Fruit fly (Drosophila melanogaster) whole organism, embryonic: ENCODE results near the gene Argp.

ENCODE experiments used
- Bdp1 ChIP-seq: fragments of 200-800 bp; sonication (Bioruptor generic); optimal IDR thresholded peaks from 3 replicates; lab custom pipeline; 2016; ENCODE audit warnings: missing biosample characterization, missing genetic modification characterization
- Blimp-1 ChIP-seq: fragments of 200-800 bp; sonication (Bioruptor generic); optimal IDR thresholded peaks from 3 replicates; lab custom pipeline; 2018; ENCODE audit warnings: missing biosample characterization, missing genetic modification characterization, mild to moderate bottlenecking, moderate library complexity, missing genetic modification reagents
- C15 ChIP-seq: fragments of 200-800 bp; sonication (Bioruptor generic); IDR thresholded peaks from 3 replicates; pipeline ENCODE4 v1.3.6; 2022; ENCODE audit warnings: missing biosample characterization, missing genetic modification characterization
- CG10274 ChIP-seq: fragments of 200-800 bp; sonication (Bioruptor generic); optimal IDR thresholded peaks from 3 replicates; lab custom pipeline; 2017; ENCODE audit warnings: missing biosample characterization, mild to moderate bottlenecking, missing genetic modification characterization
- CG10543 ChIP-seq: fragments of 200-800 bp; sonication (Bioruptor generic); optimal IDR thresholded peaks from 3 replicates; lab custom pipeline; 2017; ENCODE audit warnings: missing biosample characterization, mild to moderate bottlenecking, missing genetic modification characterization, moderate library complexity
- CG12769 ChIP-seq: fragments of 200-800 bp; sonication (Bioruptor generic); optimal IDR thresholded peaks from 2 replicates; lab custom pipeline; 2019; ENCODE audit warnings: missing biosample characterization, mild to moderate bottlenecking, missing genetic modification characterization, moderate library complexity
- CG13894 ChIP-seq: fragments of 200-800 bp; sonication (Bioruptor generic); optimal IDR thresholded peaks from 3 replicates; lab custom pipeline; 2018; ENCODE audit warnings: missing biosample characterization, mild to moderate bottlenecking, missing genetic modification characterization, moderate library complexity
- CG14441 ChIP-seq: fragments of 200-800 bp; sonication (Bioruptor generic); IDR thresholded peaks from 2 replicates; pipeline ENCODE4 v1.3.6; 2022; ENCODE audit warnings: missing biosample characterization, missing genetic modification characterization
- CG17359 ChIP-seq: fragments of 200-800 bp; sonication (Bioruptor generic); optimal IDR thresholded peaks from 3 replicates; lab custom pipeline; 2018; ENCODE audit warnings: missing biosample characterization, mild to moderate bottlenecking, missing genetic modification characterization, moderate library complexity
- CG17912 ChIP-seq: fragments of 200-800 bp; sonication (Bioruptor generic); optimal IDR thresholded peaks from 2 replicates; lab custom pipeline; 2018; ENCODE audit warnings: missing biosample characterization, mild to moderate bottlenecking, missing genetic modification characterization
- CG2199 ChIP-seq: fragments of 200-800 bp; sonication (Bioruptor generic); IDR thresholded peaks from 3 replicates; pipeline ENCODE4 v1.3.6; 2022; ENCODE audit warnings: missing biosample characterization, missing genetic modification characterization
- CG30403 ChIP-seq: fragments of 200-800 bp; sonication (Bioruptor generic); optimal IDR thresholded peaks from 3 replicates; lab custom pipeline; 2016; ENCODE audit warnings: missing biosample characterization, missing genetic modification characterization
- CG3995 ChIP-seq: fragments of 200-800 bp; sonication (Bioruptor generic); optimal IDR thresholded peaks from 3 replicates; lab custom pipeline; 2016; ENCODE audit warnings: missing biosample characterization, missing genetic modification characterization
- CG8089 ChIP-seq: fragments of 200-800 bp; sonication (Bioruptor generic); optimal IDR thresholded peaks from 3 replicates; lab custom pipeline; 2016; ENCODE audit warnings: missing biosample characterization, missing genetic modification characterization
- CG8924 ChIP-seq: fragments of 200-800 bp; optimal IDR thresholded peaks from 3 replicates; lab custom pipeline; 2019; ENCODE audit warnings: missing biosample characterization, mild to moderate bottlenecking, missing genetic modification characterization, moderate library complexity
- CG9817 ChIP-seq: fragments of 200-800 bp; sonication (Bioruptor generic); optimal IDR thresholded peaks from 2 replicates; lab custom pipeline; 2018; ENCODE audit warnings: missing biosample characterization, mild to moderate bottlenecking, missing genetic modification characterization, moderate library complexity
- CTCF ChIP-seq: fragments of 200-800 bp; sonication (Bioruptor generic); optimal IDR thresholded peaks from 2 replicates; lab custom pipeline; 2017; ENCODE audit warnings: missing biosample characterization, mild to moderate bottlenecking, missing genetic modification characterization, moderate library complexity
- D19A ChIP-seq: fragments of 200-800 bp; optimal IDR thresholded peaks from 3 replicates; lab custom pipeline; 2019; ENCODE audit warnings: missing biosample characterization, mild to moderate bottlenecking, missing genetic modification characterization, moderate library complexity
- D19B ChIP-seq: fragments of 200-800 bp; sonication (Bioruptor generic); optimal IDR thresholded peaks from 2 replicates; lab custom pipeline; 2017; ENCODE audit warnings: missing biosample characterization, mild to moderate bottlenecking, missing genetic modification characterization
- Deaf1 ChIP-seq: fragments of 200-800 bp; optimal IDR thresholded peaks from 3 replicates; lab custom pipeline; 2019; ENCODE audit warnings: missing biosample characterization, mild to moderate bottlenecking, missing genetic modification characterization, moderate library complexity
- Dp ChIP-seq: fragments of 200-800 bp; sonication (Bioruptor generic); optimal IDR thresholded peaks from 2 replicates; lab custom pipeline; 2018; ENCODE audit warnings: missing biosample characterization, mild to moderate bottlenecking, missing genetic modification characterization, moderate library complexity
- E2f1 ChIP-seq: fragments of 200-800 bp; sonication (Bioruptor generic); IDR thresholded peaks from 2 replicates; pipeline ENCODE4 v1.3.6; 2022; ENCODE audit warnings: missing biosample characterization, missing genetic modification characterization
- Hr78 ChIP-seq, 2 experiments: fragments of 200-800 bp in 1 of 2; fragments of >200 bp in 1 of 2; sonication (Bioruptor generic) in 1 of 2; optimal IDR thresholded peaks; 2 replicates each; lab custom pipeline; 2017 to 2019; ENCODE audit warnings: missing biosample characterization in 2 of 2, missing genetic modification characterization in 2 of 2, mild to moderate bottlenecking in 1 of 2, moderate library complexity in 1 of 2
- Med ChIP-seq: fragments of 200-800 bp; sonication (Bioruptor generic); peaks from one replicate; lab custom pipeline; 2016; ENCODE audit warnings: missing biosample characterization, missing genetic modification characterization, mild to moderate bottlenecking, inconsistent platforms, moderate library complexity
- Oli ChIP-seq: fragments of 200-800 bp; sonication (Bioruptor generic); optimal IDR thresholded peaks from 2 replicates; lab custom pipeline; 2018; ENCODE audit warnings: missing biosample characterization, mild to moderate bottlenecking, missing genetic modification characterization, moderate library complexity
- Sry-δ ChIP-seq: fragments of 200-800 bp; sonication (Bioruptor generic); optimal IDR thresholded peaks from 2 replicates; lab custom pipeline; 2016; ENCODE audit warnings: missing biosample characterization, missing genetic modification characterization
- Stat92E ChIP-seq, 3 experiments: fragments of >200 bp in 2 of 3; fragments of 200-800 bp in 1 of 3; sonication (Bioruptor generic) in 1 of 3; optimal IDR thresholded peaks; 2 replicates each; lab custom pipeline; 2017 to 2019; ENCODE audit warnings: missing biosample characterization in 3 of 3, missing genetic modification characterization in 3 of 3, mild to moderate bottlenecking in 1 of 3, moderate library complexity in 1 of 3
- Tbp ChIP-seq: fragments of >200 bp; optimal IDR thresholded peaks from 2 replicates; lab custom pipeline; 2018; ENCODE audit warnings: missing biosample characterization, missing genetic modification characterization
- abd-A ChIP-seq: fragments of 200-800 bp; sonication (Bioruptor generic); optimal IDR thresholded peaks from 3 replicates; lab custom pipeline; 2019; ENCODE audit warnings: missing biosample characterization, mild to moderate bottlenecking, missing genetic modification characterization, moderate library complexity
- ac ChIP-seq: fragments of 200-800 bp; sonication (Bioruptor generic); optimal IDR thresholded peaks from 3 replicates; lab custom pipeline; 2017; ENCODE audit warnings: missing biosample characterization, mild to moderate bottlenecking, missing genetic modification characterization
- bsh ChIP-seq, 2 experiments: fragments of 200-800 bp; sonication (Bioruptor generic); optimal IDR thresholded peaks; 2 replicates each; lab custom pipeline; 2017 to 2018; ENCODE audit warnings: mild to moderate bottlenecking in 2 of 2, missing biosample characterization in 2 of 2, missing genetic modification characterization in 2 of 2, moderate library complexity in 1 of 2
- cad ChIP-seq: fragments of >200 bp; optimal IDR thresholded peaks from 2 replicates; lab custom pipeline; 2017; ENCODE audit warnings: missing biosample characterization, missing genetic modification characterization
- cg ChIP-seq: fragments of 200-800 bp; sonication (Bioruptor generic); optimal IDR thresholded peaks from 3 replicates; lab custom pipeline; 2019; ENCODE audit warnings: missing biosample characterization, mild to moderate bottlenecking, missing genetic modification characterization, moderate library complexity
- chinmo ChIP-seq: fragments of 200-800 bp; sonication (Bioruptor generic); IDR thresholded peaks from 4 replicates; pipeline ENCODE4 v1.3.6; 2022; ENCODE audit warnings: missing biosample characterization, missing genetic modification characterization; ENCODE audit not compliant: partially characterized antibody
- corto ChIP-seq: fragments of 200-800 bp; sonication (Bioruptor generic); optimal IDR thresholded peaks from 2 replicates; lab custom pipeline; 2016; ENCODE audit warnings: missing biosample characterization, mild to moderate bottlenecking, missing genetic modification characterization, moderate library complexity
- dimm ChIP-seq: fragments of 200-800 bp; sonication (Bioruptor generic); IDR thresholded peaks from 2 replicates; pipeline ENCODE4 v1.3.6; 2022; ENCODE audit warnings: missing biosample characterization, missing genetic modification characterization
- dmrt99B ChIP-seq: fragments of 200-800 bp; sonication (Bioruptor generic); optimal IDR thresholded peaks from 2 replicates; lab custom pipeline; 2018; ENCODE audit warnings: missing biosample characterization, mild to moderate bottlenecking, missing genetic modification characterization, moderate library complexity
- dysf ChIP-seq: fragments of 200-800 bp; sonication (Bioruptor generic); IDR thresholded peaks from 3 replicates; pipeline ENCODE4 v1.3.6; 2022; ENCODE audit warnings: missing biosample characterization, missing genetic modification characterization
- fd64A ChIP-seq: fragments of 200-800 bp; sonication (Bioruptor generic); optimal IDR thresholded peaks from 3 replicates; lab custom pipeline; 2018; ENCODE audit warnings: missing biosample characterization, mild to moderate bottlenecking, missing genetic modification characterization
- hkb ChIP-seq, 2 experiments: fragments of 200-800 bp in 1 of 2; fragments of >200 bp in 1 of 2; sonication (Bioruptor generic) in 1 of 2; IDR thresholded peaks in 1 of 2; optimal IDR thresholded peaks in 1 of 2; 2 replicates each; pipeline versions ENCODE4 v1.3.6 to Lab custom; 2017 to 2022; ENCODE audit warnings: missing biosample characterization in 1 of 2, missing genetic modification characterization in 1 of 2
- insv ChIP-seq, 2 experiments: fragments of 200-800 bp; sonication (Bioruptor generic); optimal IDR thresholded peaks; 3 replicates each; lab custom pipeline; 2016 to 2018; ENCODE audit warnings: missing biosample characterization in 2 of 2, missing genetic modification characterization in 2 of 2
- kni ChIP-seq: fragments of 200-800 bp; sonication (Bioruptor generic); optimal IDR thresholded peaks from 3 replicates; lab custom pipeline; 2017; ENCODE audit warnings: mild to moderate bottlenecking, missing biosample characterization, missing genetic modification reagents, missing genetic modification characterization
- nom ChIP-seq: fragments of 200-800 bp; sonication (Bioruptor generic); optimal IDR thresholded peaks from 2 replicates; lab custom pipeline; 2017; ENCODE audit warnings: missing biosample characterization, missing genetic modification characterization, mild to moderate bottlenecking, moderate library complexity, missing genetic modification reagents
- pros ChIP-seq: fragments of 200-800 bp; sonication (Bioruptor generic); optimal IDR thresholded peaks from 3 replicates; lab custom pipeline; 2019; ENCODE audit warnings: missing biosample characterization, mild to moderate bottlenecking, missing genetic modification characterization, moderate library complexity
- slbo ChIP-seq: fragments of 200-800 bp; sonication (Bioruptor generic); IDR thresholded peaks from 2 replicates; pipeline ENCODE4 v1.3.6; 2022; ENCODE audit warnings: missing biosample characterization, missing genetic modification characterization
- z ChIP-seq: fragments of 200-800 bp; sonication (Bioruptor generic); IDR thresholded peaks from 3 replicates; pipeline ENCODE4 v1.3.6; 2022; ENCODE audit warnings: missing biosample characterization, missing genetic modification characterization
- zen ChIP-seq: fragments of 200-800 bp; sonication (Bioruptor generic); optimal IDR thresholded peaks from 3 replicates; lab custom pipeline; 2018; ENCODE audit warnings: missing biosample characterization, mild to moderate bottlenecking, missing genetic modification characterization, moderate library complexity

The Argp gene

DNA sequence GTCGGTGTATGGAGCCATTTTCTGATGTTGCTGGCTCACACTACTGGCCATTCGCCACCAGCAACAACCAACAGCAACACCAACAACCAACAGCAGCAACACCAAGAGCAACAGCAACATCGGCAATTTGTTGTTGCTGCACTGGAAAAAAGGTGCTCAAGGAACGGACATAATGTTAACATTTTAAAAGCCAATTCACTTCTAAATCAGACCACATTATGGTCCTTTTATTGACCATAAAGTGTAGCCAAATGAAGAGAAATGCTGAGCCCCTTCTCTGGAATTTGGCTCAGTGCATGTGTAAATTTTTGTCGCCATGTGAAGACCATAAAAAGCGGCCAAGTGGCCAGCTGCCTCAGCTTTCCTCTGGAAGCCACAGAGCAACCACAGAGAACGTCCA is 7.1 kb upstream of the Argp start (continued):
- TF ChIP-seq dmrt99B (peak; percentile 22), Tbp (GFP tag; lab: Kevin White, UChicago) (no peak), CG17359 (tag; lab: Kevin White, UChicago) (peak; percentile 35), slbo (peak; percentile 29; the same call in 1 of the 2 replicates), CG9817 (tag; lab: Kevin White, UChicago) (no peak), Med (peak; percentile 95), corto (peak; percentile 1), dimm (GFP tag; lab: Robert Waterston, UW) (0 out of 2 replicates have a peak, but pooled peaks have one; percentile 12), dysf (GFP tag; lab: Robert Waterston, UW) (peak; percentile 44; the same call in 1 of the 3 replicates), CG14441 (peak; percentile 47), CG17912 (no peak), Sry-δ (GFP tag; lab: Kevin White, UChicago) (no peak), Hr78 (GFP tag; optimal IDR thresholded peaks at IDR 0.05; lab: Kevin White, UChicago) (peak in 1 of 2 experiments; percentile 14), hkb (optimal IDR thresholded peaks at IDR 0.05; lab: Kevin White, UChicago) (no peak), hkb (GFP tag; IDR thresholded peaks at IDR 0.05; lab: Robert Waterston, UW) (peak; percentile 78), E2f1 (GFP tag; lab: Robert Waterston, UW) (0 out of 2 replicates have a peak, but pooled peaks have one; percentile 9), CG30403 (GFP tag; lab: Kevin White, UChicago) (peak; percentile 51), Oli (tag; lab: Kevin White, UChicago) (peak; percentile 11)

DNA sequence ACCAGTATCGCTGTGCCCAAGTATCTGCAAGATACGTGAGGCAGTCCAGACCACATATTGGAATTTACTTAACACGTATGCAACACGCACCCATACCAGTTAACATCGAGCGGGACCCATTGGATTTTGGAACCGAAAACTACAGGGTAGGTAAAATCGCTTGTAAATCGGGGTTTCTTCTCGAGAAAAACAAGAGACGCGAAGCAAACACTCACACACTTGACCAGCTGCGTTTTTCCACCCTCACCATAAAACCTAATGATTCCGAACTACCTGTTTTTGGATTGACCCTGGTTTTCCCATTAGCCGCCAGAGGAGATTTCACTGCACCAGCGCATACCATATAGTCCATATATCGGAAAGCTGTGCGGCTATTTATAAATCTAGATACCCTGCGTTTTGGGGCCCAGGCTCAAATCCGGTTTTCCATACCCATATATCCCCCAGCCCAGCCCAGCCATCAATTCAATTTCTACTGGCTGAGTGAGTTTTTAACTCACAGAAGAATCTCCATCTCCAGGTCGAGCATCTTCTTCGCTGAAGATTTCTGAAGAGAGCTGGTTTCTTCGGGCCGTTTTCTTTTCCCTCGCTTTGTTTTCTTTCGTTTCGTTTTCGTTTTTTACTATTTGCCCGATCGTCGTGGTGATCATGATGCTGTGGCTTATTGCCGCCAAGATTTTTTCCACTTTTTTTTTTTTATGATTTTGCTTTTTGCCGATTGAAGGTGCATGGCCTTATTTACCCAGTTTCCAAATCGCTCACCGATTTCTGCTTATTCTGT is 6.1 kb upstream of the Argp start:
- peak in 1 of 2 experiments; percentile 66 for TF ChIP-seq insv (GFP tag; optimal IDR thresholded peaks at IDR 0.05; lab: Kevin White, UChicago)
- peak; percentile 30 for TF ChIP-seq Blimp-1 (GFP tag; lab: Kevin White, UChicago)
- TF ChIP-seq ac: peak; percentile 27
- peak; percentile 11 for TF ChIP-seq abd-A (tag; lab: Kevin White, UChicago)
- peak; percentile 68 for TF ChIP-seq D19B (GFP tag; lab: Kevin White, UChicago)
- peak; percentile 17 for TF ChIP-seq cg
- TF ChIP-seq Stat92E (GFP tag; optimal IDR thresholded peaks at IDR 0.05; lab: Kevin White, UChicago): no peak
- no peak for TF ChIP-seq CG8089 (GFP tag; lab: Kevin White, UChicago)
- peak in 1 of 2 experiments; percentile 28 for TF ChIP-seq bsh (GFP tag; optimal IDR thresholded peaks at IDR 0.05; lab: Kevin White, UChicago)
- peak; percentile 82 for TF ChIP-seq cad (GFP tag; lab: Kevin White, UChicago)
- peak; percentile 85 for TF ChIP-seq nom (GFP tag; lab: Kevin White, UChicago)
- 0 out of 3 replicates have a peak, but pooled peaks have one; percentile 24 for TF ChIP-seq CG2199
- TF ChIP-seq D19A (tag; lab: Kevin White, UChicago): peak; percentile 50
- no peak for TF ChIP-seq CG3995 (GFP tag; lab: Kevin White, UChicago)
- TF ChIP-seq Dp (GFP tag; lab: Kevin White, UChicago): no peak
- peak; percentile 88 for TF ChIP-seq z (GFP tag; lab: Robert Waterston, UW)
- peak; percentile 34 for TF ChIP-seq Med
- TF ChIP-seq CG10543 (GFP tag; lab: Kevin White, UChicago): no peak
- TF ChIP-seq CG12769 (tag; lab: Kevin White, UChicago): peak; percentile 19
- no peak for TF ChIP-seq Bdp1 (GFP tag; lab: Kevin White, UChicago)
- TF ChIP-seq Deaf1 (tag; lab: Kevin White, UChicago): peak; percentile 4
- TF ChIP-seq CG14441: no peak
- no peak for TF ChIP-seq fd64A (GFP tag; lab: Kevin White, UChicago)
- 0 out of 4 replicates have a peak, but pooled peaks have one; percentile 38 for TF ChIP-seq chinmo (GFP tag; lab: Robert Waterston, UW)
- TF ChIP-seq pros (GFP tag; lab: Kevin White, UChicago): peak; percentile 97
- TF ChIP-seq CG8924 (tag; lab: Kevin White, UChicago): no peak
- TF ChIP-seq C15 (GFP tag; lab: Robert Waterston, UW): no peak
- no peak for TF ChIP-seq CTCF (GFP tag; lab: Kevin White, UChicago)
- TF ChIP-seq kni (GFP tag; lab: Kevin White, UChicago): peak; percentile 59
- peak; percentile 73 for TF ChIP-seq zen (tag; lab: Kevin White, UChicago)
- peak; percentile 51 for TF ChIP-seq CG13894 (tag; lab: Kevin White, UChicago)
- peak; percentile 44 for TF ChIP-seq CG10274 (GFP tag; lab: Kevin White, UChicago)
- TF ChIP-seq, all 482 proteins: peak for 21
